Fruit fly (Drosophila melanogaster) whole organism: ENCODE measurements around the gene Polr2A.

Source experiments
- CG8478 ChIP-seq: fragments of >200 bp; optimal IDR thresholded peaks from 2 replicates; lab custom pipeline; 2018; ENCODE audit warnings: inconsistent platforms
- Dll ChIP-seq: fragments of >200 bp; optimal IDR thresholded peaks from 2 replicates; lab custom pipeline; 2017
- EcR ChIP-seq, 2 experiments: fragments of >200 bp; optimal IDR thresholded peaks; 2 replicates each; lab custom pipeline; 2017; ENCODE audit warnings: missing biosample characterization in 2 of 2, missing genetic modification characterization in 2 of 2, missing genetic modification reagents in 2 of 2
- pan ChIP-seq: fragments of >200 bp; optimal IDR thresholded peaks from 2 replicates; lab custom pipeline; 2017
- psq ChIP-seq: fragments of >200 bp; optimal IDR thresholded peaks from 2 replicates; lab custom pipeline; 2017
- usp ChIP-seq: fragments of >200 bp; optimal IDR thresholded peaks from 2 replicates; lab custom pipeline; 2017; ENCODE audit warnings: missing biosample characterization, missing genetic modification characterization, mixed read lengths

dm6 chrX:11520209-11520608, 49.9 kb downstream of the Polr2A start:
- TF ChIP-seq usp (GFP tag; lab: Kevin White, UChicago) = no peak
- no peak for TF ChIP-seq pan (lab: Kevin White, UChicago)
- TF ChIP-seq psq (lab: Kevin White, UChicago) = no peak
- TF ChIP-seq CG8478 = no peak
- TF ChIP-seq Dll (lab: Kevin White, UChicago) = no peak
- TF ChIP-seq EcR (GFP tag; optimal IDR thresholded peaks at IDR 0.05; lab: Kevin White, UChicago) = peak in 1 of 2 experiments; percentile 3
